Worm (Caenorhabditis elegans): ENCODE results near the gene srh-239.

Gene srh-239

DNA sequence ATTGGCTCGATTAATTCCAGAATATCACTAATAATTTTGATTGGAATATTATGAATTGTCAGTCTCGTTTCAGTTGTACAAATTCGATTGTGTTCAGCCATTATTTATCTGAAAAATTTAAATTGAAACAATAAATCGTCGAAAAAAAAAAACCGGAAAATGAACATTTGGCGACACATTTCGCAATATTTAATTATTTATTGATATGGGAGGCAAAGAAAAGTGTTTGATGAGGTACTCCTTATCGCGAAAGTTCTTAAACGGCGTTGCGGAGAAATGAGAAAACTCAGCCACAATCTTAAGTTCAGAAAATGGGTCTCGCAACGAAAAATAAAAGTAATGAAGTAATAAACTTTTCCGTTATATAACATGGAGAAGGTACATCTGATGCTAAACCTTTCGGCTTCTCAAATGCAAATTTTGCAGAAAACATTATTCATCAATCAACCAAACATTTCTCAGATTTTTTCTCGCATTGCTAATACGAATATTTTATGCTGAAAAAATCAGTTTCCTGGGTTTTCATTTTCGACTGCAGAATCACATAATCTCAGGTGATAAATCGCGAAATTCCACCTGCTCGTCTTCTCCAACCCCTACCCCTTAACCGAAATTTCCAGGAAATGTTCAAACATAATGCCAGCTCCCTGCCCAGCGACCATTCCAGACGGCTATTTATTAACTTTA is 45.7 kb upstream of the srh-239 start, which contains the start of the genes T06E6.15 and sri-7:
Gene T06E6.15 (minus strand): TSS at position 101 of the 687 bp plus-strand sequence.
Gene sri-7 (plus strand): TSS at position 637 of the 687 bp plus-strand sequence.
- TF ChIP-seq rpc-1 (optimal IDR thresholded peaks at IDR 0.05) (no peak), rpc-1 (tag; optimal IDR thresholded peaks at IDR 0.05) (no peak), madf-6 (GFP tag; IDR thresholded peaks at IDR 0.05) (no peak), Y53G8AR.9 (GFP tag; conservative IDR thresholded peaks at IDR 0.05) (no peak), mel-28 (tag; optimal IDR thresholded peaks at IDR 0.05; ENCODE audit: borderline replicate concordance) (no peak), ama-1 (optimal IDR thresholded peaks at IDR 0.05) (no peak), ama-1 (GFP tag; optimal IDR thresholded peaks at IDR 0.05) (no peak), F33H1.4 (GFP tag; IDR thresholded peaks at IDR 0.05) (no peak), B0035.1 (tag; optimal IDR thresholded peaks at IDR 0.05) (no peak), him-1 (tag; optimal IDR thresholded peaks at IDR 0.05) (no peak), ztf-26 (tag; optimal IDR thresholded peaks at IDR 0.05) (no peak), snpc-4 (GFP tag; optimal IDR thresholded peaks at IDR 0.05) (no peak), snpc-4 (tag; optimal IDR thresholded peaks at IDR 0.05) (no peak), sea-2 (GFP tag; IDR thresholded peaks at IDR 0.05) (no peak), C17E4.6 (GFP tag; IDR thresholded peaks at IDR 0.05) (no peak), lin-54 (GFP tag; optimal IDR thresholded peaks at IDR 0.05) (no peak), snpc-1.1 (tag; optimal IDR thresholded peaks at IDR 0.05; ENCODE audit: insufficient read depth) (no peak), tlf-1 (GFP tag; optimal IDR thresholded peaks at IDR 0.05) (no peak), pbrm-1 (GFP tag; IDR thresholded peaks at IDR 0.05) (no peak), zim-3 (tag; optimal IDR thresholded peaks at IDR 0.05) (no peak)

DNA sequence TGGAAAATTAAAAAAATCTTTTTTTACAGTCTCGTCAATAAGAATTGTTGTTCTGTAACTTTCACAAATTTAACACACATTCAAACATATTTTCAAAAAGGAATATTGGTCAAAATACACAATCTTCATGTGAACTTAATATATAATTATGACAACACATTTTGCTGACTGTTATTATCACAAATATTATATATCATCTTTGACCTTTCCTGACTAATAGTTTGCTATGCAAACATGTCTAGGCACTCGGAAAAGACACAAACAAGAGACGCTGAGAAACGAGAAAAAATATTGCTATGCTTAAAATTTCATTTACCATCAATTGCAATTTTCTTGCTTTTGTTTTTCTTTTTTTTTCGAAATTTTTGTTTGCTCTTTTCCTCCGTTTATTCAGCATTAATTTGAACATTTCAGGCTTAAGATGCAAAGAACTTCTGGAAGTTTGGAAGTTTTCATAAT is 43.7 kb upstream of the srh-239 start, which contains the start of gene fbxa-135:
Gene fbxa-135 (plus strand): TSS at position 409 of the 459 bp plus-strand sequence.
- no peak for TF ChIP-seq F39B2.1 (GFP tag; IDR thresholded peaks at IDR 0.05)
- TF ChIP-seq zfh-2 (GFP tag; conservative IDR thresholded peaks at IDR 0.05) = no peak
- TF ChIP-seq rec-8 (tag; optimal IDR thresholded peaks at IDR 0.05) = no peak
- no peak for TF ChIP-seq zim-3 (tag; optimal IDR thresholded peaks at IDR 0.05)
- no peak for TF ChIP-seq madf-10 (tag; optimal IDR thresholded peaks at IDR 0.05)
- no peak for TF ChIP-seq lin-40 (tag; optimal IDR thresholded peaks at IDR 0.05)
- TF ChIP-seq cebp-2 (GFP tag; IDR thresholded peaks at IDR 0.05) = no peak
- TF ChIP-seq mcd-1 (GFP tag; IDR thresholded peaks at IDR 0.05) = no peak
- no peak for TF ChIP-seq T07F8.4 (tag; optimal IDR thresholded peaks at IDR 0.05)
- TF ChIP-seq nfyb-1 (GFP tag; IDR thresholded peaks at IDR 0.05) = no peak
- TF ChIP-seq B0019.2 (GFP tag; conservative IDR thresholded peaks at IDR 0.05) = no peak
- no peak for TF ChIP-seq somi-1 (GFP tag; optimal IDR thresholded peaks at IDR 0.05)
- no peak for TF ChIP-seq F37B4.10 (GFP tag; IDR thresholded peaks at IDR 0.05)
- no peak for TF ChIP-seq mes-4 (tag; optimal IDR thresholded peaks at IDR 0.05)
- TF ChIP-seq hsf-1 (GFP tag; IDR thresholded peaks at IDR 0.05) = no peak
- TF ChIP-seq ztf-26 (tag; optimal IDR thresholded peaks at IDR 0.05) = no peak

DNA sequence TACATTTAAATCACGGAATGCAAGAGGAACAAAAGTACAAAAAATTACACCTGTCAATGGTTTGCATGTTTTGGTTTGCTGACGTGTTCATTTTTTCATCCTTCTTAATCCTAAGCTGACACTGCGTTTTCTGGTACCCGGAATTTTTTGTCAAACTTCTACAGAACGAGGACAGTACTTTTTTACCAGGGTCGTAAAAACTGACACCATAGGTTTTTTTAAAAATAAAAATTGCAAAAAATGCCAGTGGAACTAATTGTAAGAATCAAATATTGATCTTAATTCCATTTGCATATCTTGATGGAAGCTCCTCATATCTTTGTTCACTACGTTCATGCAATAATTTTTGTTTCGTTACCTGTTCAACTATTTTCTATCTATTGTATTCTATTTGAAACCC is 40.7 kb upstream of the srh-239 start, which contains the start of gene srh-258:
Gene srh-258 (plus strand): TSS at position 301 of the 400 bp plus-strand sequence.
- TF ChIP-seq ceh-40 (GFP tag; IDR thresholded peaks at IDR 0.05) (no peak), F39B2.1 (GFP tag; IDR thresholded peaks at IDR 0.05) (no peak), C06A6.2 (GFP tag; conservative IDR thresholded peaks at IDR 0.05) (no peak), tlf-1 (GFP tag; optimal IDR thresholded peaks at IDR 0.05) (no peak), ztf-18 (tag; optimal IDR thresholded peaks at IDR 0.05) (no peak), lin-40 (tag; optimal IDR thresholded peaks at IDR 0.05) (no peak), akir-1 (GFP tag; optimal IDR thresholded peaks at IDR 0.05) (no peak), Y67H2A.10 (GFP tag; conservative IDR thresholded peaks at IDR 0.05) (no peak), efl-1 (GFP tag; optimal IDR thresholded peaks at IDR 0.05) (no peak), F57A8.1 (GFP tag; optimal IDR thresholded peaks at IDR 0.05) (no peak), cebp-1 (GFP tag; IDR thresholded peaks at IDR 0.05) (no peak), cebp-1 (tag; optimal IDR thresholded peaks at IDR 0.05) (no peak)

All from whole organism, young adult.